ENCODE assay signal across 7 worm cellular contexts in the genomic region with DNA sequence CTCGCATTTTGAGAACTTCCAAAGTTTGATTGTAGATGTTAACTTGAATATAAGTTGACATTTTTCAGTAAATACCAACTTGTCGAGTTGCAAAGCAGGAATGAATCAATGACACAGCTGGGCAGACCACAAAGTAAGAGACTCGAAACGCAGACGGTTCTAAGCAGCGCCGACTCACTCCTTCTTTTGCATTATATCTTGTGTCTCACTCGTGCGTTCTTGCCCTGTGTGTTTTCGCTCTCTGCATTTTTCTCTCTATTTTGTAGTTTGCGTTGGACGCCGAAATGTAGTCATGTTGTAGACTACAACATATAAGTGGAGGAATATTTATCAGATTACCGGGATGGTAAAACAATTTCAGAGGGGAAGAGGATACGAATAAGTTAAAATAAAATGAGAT.
TF ChIP-seq lines count a peak whose summit lies in the region.

A gene (minus strand): TSS at position 221 of the 400 bp plus-strand sequence.

TF ChIP-seq in whole organism, L1 larva, 84 proteins besides CTCF, POLR2A, EP300 and RAD21 (continues in another document):
- no peak for TF ChIP-seq unc-30 (tag; optimal IDR thresholded peaks at IDR 0.05; lab: Kevin White, UChicago)
- TF ChIP-seq zag-1 (tag; optimal IDR thresholded peaks at IDR 0.05; lab: Kevin White, UChicago), result no peak
- TF ChIP-seq swsn-7 (tag; optimal IDR thresholded peaks at IDR 0.05; lab: Kevin White, UChicago), result no peak
- no peak for TF ChIP-seq fkh-8 (tag; optimal IDR thresholded peaks at IDR 0.05; lab: Kevin White, UChicago)
- TF ChIP-seq tlp-1 (tag; optimal IDR thresholded peaks at IDR 0.05; lab: Kevin White, UChicago), result no peak
- no peak for TF ChIP-seq alr-1 (tag; optimal IDR thresholded peaks at IDR 0.05; lab: Kevin White, UChicago; ENCODE audit: borderline replicate concordance)
- TF ChIP-seq nhr-28 (tag; optimal IDR thresholded peaks at IDR 0.05; lab: Kevin White, UChicago), result no peak
- TF ChIP-seq grh-1 (GFP tag; IDR thresholded peaks at IDR 0.05; lab: Robert Waterston, UW), result no peak
- TF ChIP-seq ztf-11 (tag; optimal IDR thresholded peaks at IDR 0.05; lab: Kevin White, UChicago), result no peak
- TF ChIP-seq nhr-237 (tag; optimal IDR thresholded peaks at IDR 0.05; lab: Kevin White, UChicago), result no peak
- TF ChIP-seq lin-39 (tag; optimal IDR thresholded peaks at IDR 0.05; lab: Kevin White, UChicago), result no peak
- TF ChIP-seq rnt-1 (tag; optimal IDR thresholded peaks at IDR 0.05; lab: Kevin White, UChicago), result peak; percentile 11
- no peak for TF ChIP-seq nhr-77 (tag; optimal IDR thresholded peaks at IDR 0.05; lab: Kevin White, UChicago)

TF ChIP-seq in whole organism, L2 larva, 48 proteins besides CTCF, POLR2A, EP300 and RAD21 (continues in another document):
- TF ChIP-seq blmp-1 (tag; optimal IDR thresholded peaks at IDR 0.05; lab: Kevin White, UChicago; ENCODE audit: insufficient read depth), result no peak
- TF ChIP-seq sma-3 (GFP tag; optimal IDR thresholded peaks at IDR 0.05; lab: Kevin White, UChicago), result peak; percentile 0
- no peak for TF ChIP-seq nhr-11 (tag; optimal IDR thresholded peaks at IDR 0.05; lab: Kevin White, UChicago)
- no peak for TF ChIP-seq nhr-77 (tag; optimal IDR thresholded peaks at IDR 0.05; lab: Kevin White, UChicago)
- TF ChIP-seq skn-1 (tag; optimal IDR thresholded peaks at IDR 0.05; lab: Kevin White, UChicago), result no peak
- no peak for TF ChIP-seq egl-27 (tag; optimal IDR thresholded peaks at IDR 0.05; lab: Kevin White, UChicago)
- no peak for TF ChIP-seq unc-62 (GFP tag; optimal IDR thresholded peaks at IDR 0.05; lab: Kevin White, UChicago)
- no peak for TF ChIP-seq aly-2 (tag; optimal IDR thresholded peaks at IDR 0.05; lab: Kevin White, UChicago)
- no peak for TF ChIP-seq Y55F3AM.14 (GFP tag; optimal IDR thresholded peaks at IDR 0.05; lab: Kevin White, UChicago)
- TF ChIP-seq nhr-129 (tag; optimal IDR thresholded peaks at IDR 0.05; lab: Kevin White, UChicago), result peak; percentile 51
- no peak for TF ChIP-seq unc-39 (tag; optimal IDR thresholded peaks at IDR 0.05; lab: Kevin White, UChicago)
- no peak for TF ChIP-seq elt-3 (tag; optimal IDR thresholded peaks at IDR 0.05; lab: Kevin White, UChicago)
- TF ChIP-seq C34F6.9 (tag; optimal IDR thresholded peaks at IDR 0.05; lab: Kevin White, UChicago), result peak; percentile 43

TF ChIP-seq in whole organism, L3 larva, 47 proteins besides CTCF, POLR2A, EP300 and RAD21 (continues in another document):
- TF ChIP-seq pha-4 (tag; optimal IDR thresholded peaks at IDR 0.05; lab: Kevin White, UChicago) (peak; percentile 72), mdl-1 (tag; optimal IDR thresholded peaks at IDR 0.05; lab: Kevin White, UChicago) (no peak), nhr-11 (tag; optimal IDR thresholded peaks at IDR 0.05; lab: Kevin White, UChicago) (no peak), nhr-43 (tag; optimal IDR thresholded peaks at IDR 0.05; lab: Kevin White, UChicago; ENCODE audit: poor library complexity, severe bottlenecking) (no peak), pqm-1 (tag; optimal IDR thresholded peaks at IDR 0.05; lab: Kevin White, UChicago) (peak; percentile 22), nhr-76 (tag; optimal IDR thresholded peaks at IDR 0.05; lab: Kevin White, UChicago) (no peak), nhr-237 (tag; optimal IDR thresholded peaks at IDR 0.05; lab: Kevin White, UChicago) (no peak), elt-1 (tag; optimal IDR thresholded peaks at IDR 0.05; lab: Kevin White, UChicago) (no peak), ceh-16 (tag; optimal IDR thresholded peaks at IDR 0.05; lab: Kevin White, UChicago) (no peak), elt-2 (tag; optimal IDR thresholded peaks at IDR 0.05; lab: Kevin White, UChicago) (peak; percentile 43), ama-1 (optimal IDR thresholded peaks at IDR 0.05; lab: Kevin White, UChicago) (peak; percentile 80), nfya-1 (tag; optimal IDR thresholded peaks at IDR 0.05; lab: Kevin White, UChicago; ENCODE audit: insufficient read depth) (peak; percentile 59), ZK546.5 (tag; optimal IDR thresholded peaks at IDR 0.05; lab: Kevin White, UChicago) (no peak)

TF ChIP-seq in whole organism, L4 larva, 104 proteins besides CTCF, POLR2A, EP300 and RAD21 (continues in another document):
- TF ChIP-seq hlh-11 (tag; optimal IDR thresholded peaks at IDR 0.05; lab: Kevin White, UChicago) (peak; percentile 64), nhr-48 (tag; optimal IDR thresholded peaks at IDR 0.05; lab: Kevin White, UChicago) (peak; percentile 9), madf-5 (GFP tag; IDR thresholded peaks at IDR 0.05; lab: Robert Waterston, UW) (no peak), vab-7 (GFP tag; IDR thresholded peaks at IDR 0.05; lab: Robert Waterston, UW) (no peak), cey-2 (tag; optimal IDR thresholded peaks at IDR 0.05; lab: Kevin White, UChicago; ENCODE audit: borderline replicate concordance, insufficient read depth) (no peak), snpc-1.2 (GFP tag; IDR thresholded peaks at IDR 0.05; lab: Robert Waterston, UW) (no peak), dmd-9 (GFP tag; IDR thresholded peaks at IDR 0.05; lab: Robert Waterston, UW) (no peak), mep-1 (tag; optimal IDR thresholded peaks at IDR 0.05; lab: Kevin White, UChicago) (peak; percentile 63), egl-43 (GFP tag; IDR thresholded peaks at IDR 0.05; lab: Robert Waterston, UW) (no peak), tag-97 (GFP tag; IDR thresholded peaks at IDR 0.05; lab: Robert Waterston, UW) (no peak), hmg-1.1 (GFP tag; IDR thresholded peaks at IDR 0.05; lab: Robert Waterston, UW) (0 out of 2 replicates have a peak, but pooled peaks have one; percentile 40), nhr-42 (GFP tag; IDR thresholded peaks at IDR 0.05; lab: Robert Waterston, UW) (no peak), zfp-3 (GFP tag; conservative IDR thresholded peaks at IDR 0.05; lab: Robert Waterston, UW) (no peak)

TF ChIP-seq in whole organism, late embryonic, 69 proteins besides CTCF, POLR2A, EP300 and RAD21 (continues in another document):
- no peak for TF ChIP-seq ets-4 (tag; optimal IDR thresholded peaks at IDR 0.05; lab: Kevin White, UChicago)
- no peak for TF ChIP-seq madf-2 (tag; optimal IDR thresholded peaks at IDR 0.05; lab: Kevin White, UChicago)
- TF ChIP-seq zip-5 (tag; optimal IDR thresholded peaks at IDR 0.05; lab: Kevin White, UChicago), result no peak
- no peak for TF ChIP-seq ceh-2 (tag; optimal IDR thresholded peaks at IDR 0.05; lab: Kevin White, UChicago)
- TF ChIP-seq pax-1 (tag; optimal IDR thresholded peaks at IDR 0.05; lab: Kevin White, UChicago), result no peak
- TF ChIP-seq dmd-4 (tag; optimal IDR thresholded peaks at IDR 0.05; lab: Kevin White, UChicago; ENCODE audit: borderline replicate concordance), result no peak
- TF ChIP-seq C08G9.2 (tag; optimal IDR thresholded peaks at IDR 0.05; lab: Kevin White, UChicago), result no peak
- no peak for TF ChIP-seq pha-4 (tag; optimal IDR thresholded peaks at IDR 0.05; lab: Kevin White, UChicago)
- TF ChIP-seq eyg-1 (tag; optimal IDR thresholded peaks at IDR 0.05; lab: Kevin White, UChicago), result no peak
- TF ChIP-seq pros-1 (tag; optimal IDR thresholded peaks at IDR 0.05; lab: Kevin White, UChicago), result no peak
- peak; percentile 31 for TF ChIP-seq hlh-30 (tag; optimal IDR thresholded peaks at IDR 0.05; lab: Kevin White, UChicago; ENCODE audit: insufficient read depth)
- peak; percentile 7 for TF ChIP-seq nhr-232 (tag; optimal IDR thresholded peaks at IDR 0.05; lab: Kevin White, UChicago)
- TF ChIP-seq ceh-30 (tag; optimal IDR thresholded peaks at IDR 0.05; lab: Kevin White, UChicago), result peak; percentile 100
- no peak for TF ChIP-seq che-1 (tag; optimal IDR thresholded peaks at IDR 0.05; lab: Kevin White, UChicago)

TF ChIP-seq in whole organism, mixed stage, embryonic, 35 proteins besides CTCF, POLR2A, EP300 and RAD21 (continues in another document):
- TF ChIP-seq lin-32 (GFP tag; optimal IDR thresholded peaks at IDR 0.05; lab: Kevin White, UChicago), result no peak
- no peak for TF ChIP-seq flh-1 (GFP tag; optimal IDR thresholded peaks at IDR 0.05; lab: Kevin White, UChicago)
- TF ChIP-seq nhr-2 (tag; optimal IDR thresholded peaks at IDR 0.05; lab: Kevin White, UChicago), result no peak
- no peak for TF ChIP-seq mab-5 (tag; optimal IDR thresholded peaks at IDR 0.05; lab: Kevin White, UChicago)
- TF ChIP-seq nhr-237 (tag; optimal IDR thresholded peaks at IDR 0.05; lab: Kevin White, UChicago), result no peak
- TF ChIP-seq M03D4.4 (tag; optimal IDR thresholded peaks at IDR 0.05; lab: Kevin White, UChicago), result no peak
- TF ChIP-seq nhr-76 (tag; optimal IDR thresholded peaks at IDR 0.05; lab: Kevin White, UChicago), result no peak
- TF ChIP-seq unc-62 (GFP tag; optimal IDR thresholded peaks at IDR 0.05; lab: Kevin White, UChicago), result no peak
- TF ChIP-seq ceh-83 (GFP tag; optimal IDR thresholded peaks at IDR 0.05; lab: Kevin White, UChicago), result no peak
- TF ChIP-seq ham-2 (GFP tag; optimal IDR thresholded peaks at IDR 0.05; lab: Kevin White, UChicago), result no peak
- TF ChIP-seq unc-120 (tag; optimal IDR thresholded peaks at IDR 0.05; lab: Kevin White, UChicago; ENCODE audit: poor library complexity, severe bottlenecking), result no peak
- no peak for TF ChIP-seq mls-2 (tag; optimal IDR thresholded peaks at IDR 0.05; lab: Kevin White, UChicago)
- no peak for TF ChIP-seq snpc-4 (tag; optimal IDR thresholded peaks at IDR 0.05; lab: Kevin White, UChicago)
- TF ChIP-seq zip-8 (tag; optimal IDR thresholded peaks at IDR 0.05; lab: Kevin White, UChicago), result no peak
- no peak for TF ChIP-seq drap-1 (GFP tag; optimal IDR thresholded peaks at IDR 0.05; lab: Kevin White, UChicago)

TF ChIP-seq in whole organism, young adult, 124 proteins besides CTCF, POLR2A, EP300 and RAD21 (continues in another document):
- TF ChIP-seq ztf-26 (tag; optimal IDR thresholded peaks at IDR 0.05; lab: Kevin White, UChicago) (no peak), attf-5 (GFP tag; optimal IDR thresholded peaks at IDR 0.05; lab: Kevin White, UChicago) (peak; percentile 16), cebp-2 (GFP tag; IDR thresholded peaks at IDR 0.05; lab: Robert Waterston, UW) (no peak), B0019.2 (GFP tag; conservative IDR thresholded peaks at IDR 0.05; lab: Robert Waterston, UW) (no peak), attf-3 (GFP tag; conservative IDR thresholded peaks at IDR 0.05; lab: Robert Waterston, UW) (0 out of 2 replicates have a peak, but pooled peaks have one; percentile 19), nfya-1 (tag; optimal IDR thresholded peaks at IDR 0.05; lab: Kevin White, UChicago; ENCODE audit: borderline replicate concordance, insufficient read depth) (no peak), nhr-120 (GFP tag; IDR thresholded peaks at IDR 0.05; lab: Robert Waterston, UW) (no peak), nhr-80 (tag; optimal IDR thresholded peaks at IDR 0.05; lab: Kevin White, UChicago) (peak; percentile 46), mcd-1 (GFP tag; IDR thresholded peaks at IDR 0.05; lab: Robert Waterston, UW) (peak; percentile 28; the same call in 1 of the 2 replicates), lin-26 (GFP tag; IDR thresholded peaks at IDR 0.05; lab: Robert Waterston, UW) (no peak), ZK185.1 (tag; optimal IDR thresholded peaks at IDR 0.05; lab: Kevin White, UChicago; ENCODE audit: poor library complexity, severe bottlenecking) (no peak), B0336.3 (GFP tag; IDR thresholded peaks at IDR 0.05; lab: Robert Waterston, UW) (peak; percentile 42; the same call in 1 of the 2 replicates), bed-2 (GFP tag; IDR thresholded peaks at IDR 0.05; lab: Robert Waterston, UW) (no peak), ztf-18 (tag; optimal IDR thresholded peaks at IDR 0.05; lab: Kevin White, UChicago) (no peak), ceh-91 (GFP tag; IDR thresholded peaks at IDR 0.05; lab: Robert Waterston, UW) (no peak), Y53F4B.3 (GFP tag; IDR thresholded peaks at IDR 0.05; lab: Robert Waterston, UW) (no peak)
